Worm (Caenorhabditis elegans): ENCODE results near the gene exos-9.

The exos-9 gene

DNA sequence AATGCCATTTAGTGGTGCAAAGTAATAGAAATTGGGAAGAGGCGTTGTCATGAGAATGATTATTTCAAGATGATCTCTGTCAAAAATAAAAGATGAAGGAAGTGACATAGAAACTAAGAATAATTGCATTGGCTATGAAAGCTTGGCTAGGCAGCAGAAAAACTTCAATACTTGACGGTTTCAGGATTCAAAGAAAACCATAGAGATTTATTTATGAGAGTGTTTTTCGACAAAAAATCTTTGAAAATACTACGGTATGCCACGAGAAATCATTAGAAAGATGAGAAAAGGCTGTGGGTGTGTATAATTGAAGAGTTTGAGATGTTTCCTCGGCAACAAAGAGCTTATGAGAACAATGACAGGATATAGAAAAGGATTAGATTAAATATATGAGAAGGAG lies 12.4 kb downstream of the exos-9 start, which contains the start of gene F37C12.14:
TSS of gene F37C12.14 (minus strand) at position 101 of the 400 bp plus-strand sequence.
- TF ChIP-seq daf-8 (GFP tag; IDR thresholded peaks at IDR 0.05) (no peak), T26A8.4 (GFP tag; IDR thresholded peaks at IDR 0.05) (no peak), lin-13 (GFP tag; optimal IDR thresholded peaks at IDR 0.05) (no peak), daf-12 (tag; optimal IDR thresholded peaks at IDR 0.05) (no peak), duxl-1 (tag; optimal IDR thresholded peaks at IDR 0.05; ENCODE audit: poor library complexity) (no peak), ceh-82 (tag; optimal IDR thresholded peaks at IDR 0.05) (no peak), ztf-7 (tag; optimal IDR thresholded peaks at IDR 0.05) (no peak), F49E8.2 (tag; optimal IDR thresholded peaks at IDR 0.05; ENCODE audit: borderline replicate concordance) (no peak), nhr-10 (tag; optimal IDR thresholded peaks at IDR 0.05) (no peak), hlh-11 (tag; optimal IDR thresholded peaks at IDR 0.05) (no peak), unc-39 (tag; optimal IDR thresholded peaks at IDR 0.05) (no peak), zag-1 (tag; optimal IDR thresholded peaks at IDR 0.05) (no peak), ces-1 (GFP tag; optimal IDR thresholded peaks at IDR 0.05) (no peak), spr-3 (GFP tag; optimal IDR thresholded peaks at IDR 0.05) (no peak), skn-1 (tag; optimal IDR thresholded peaks at IDR 0.05) (no peak), nhr-11 (tag; optimal IDR thresholded peaks at IDR 0.05) (no peak), egl-43 (GFP tag; IDR thresholded peaks at IDR 0.05) (no peak), lin-15B (tag; optimal IDR thresholded peaks at IDR 0.05) (no peak), tag-97 (GFP tag; IDR thresholded peaks at IDR 0.05) (no peak), F37D6.2 (tag; optimal IDR thresholded peaks at IDR 0.05) (no peak)

DNA sequence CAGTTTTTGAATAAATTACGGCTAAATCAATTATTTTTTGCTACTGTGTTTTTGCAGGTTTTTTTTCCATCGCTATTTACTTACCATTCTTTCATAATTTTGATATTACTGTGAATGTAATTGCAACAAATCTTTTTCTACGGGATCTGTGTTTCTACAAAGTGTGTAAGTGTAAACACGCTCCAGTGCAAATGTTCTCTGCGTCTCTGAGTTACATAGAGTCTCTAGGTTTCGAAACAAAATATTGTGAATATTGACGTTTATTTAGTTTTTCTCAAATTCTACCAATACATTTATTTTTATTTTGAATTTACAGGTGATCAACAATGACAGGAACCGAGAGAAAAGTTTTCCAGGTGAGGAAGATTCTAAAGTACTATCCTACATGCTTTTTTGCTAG lies 13.9 kb downstream of the exos-9 start, which contains the start of gene yju-2:
TSS of gene yju-2 (plus strand) at position 315 of the 400 bp plus-strand sequence.
- TF ChIP-seq ZK546.5 (tag; optimal IDR thresholded peaks at IDR 0.05) (no peak), ama-1 (optimal IDR thresholded peaks at IDR 0.05) (peak; percentile 1), F49E8.2 (tag; optimal IDR thresholded peaks at IDR 0.05; ENCODE audit: borderline replicate concordance) (no peak), dpl-1 (GFP tag; optimal IDR thresholded peaks at IDR 0.05) (peak; percentile 55), hlh-11 (tag; optimal IDR thresholded peaks at IDR 0.05) (no peak), nhr-237 (tag; optimal IDR thresholded peaks at IDR 0.05) (no peak), zag-1 (tag; optimal IDR thresholded peaks at IDR 0.05) (no peak), saeg-2 (GFP tag; IDR thresholded peaks at IDR 0.05) (no peak), Y48G9A.11 (GFP tag; IDR thresholded peaks at IDR 0.05) (no peak), nhr-77 (tag; optimal IDR thresholded peaks at IDR 0.05) (peak; percentile 32), T26A8.4 (GFP tag; IDR thresholded peaks at IDR 0.05) (no peak), unc-39 (tag; optimal IDR thresholded peaks at IDR 0.05) (no peak), zip-2 (tag; optimal IDR thresholded peaks at IDR 0.05) (no peak), Y75B8A.6 (GFP tag; IDR thresholded peaks at IDR 0.05) (no peak), aha-1 (tag) (peak; percentile 42), ceh-82 (tag; optimal IDR thresholded peaks at IDR 0.05) (no peak), daf-19 (GFP tag; conservative IDR thresholded peaks at IDR 0.05) (no peak), nhr-25 (tag; optimal IDR thresholded peaks at IDR 0.05; ENCODE audit: borderline replicate concordance, insufficient read depth) (no peak), nhr-48 (tag; optimal IDR thresholded peaks at IDR 0.05) (no peak), hmg-1.1 (GFP tag; IDR thresholded peaks at IDR 0.05) (no peak), nhr-10 (tag; optimal IDR thresholded peaks at IDR 0.05) (no peak), Y5F2A.4 (GFP tag; optimal IDR thresholded peaks at IDR 0.05) (no peak), mdt-29 (GFP tag; IDR thresholded peaks at IDR 0.05) (no peak), pqm-1 (tag; optimal IDR thresholded peaks at IDR 0.05) (no peak), ceh-62 (tag; optimal IDR thresholded peaks at IDR 0.05) (no peak), hif-1 (tag; optimal IDR thresholded peaks at IDR 0.05) (peak in 1 of 2 experiments; percentile 47), F10B5.3 (tag; optimal IDR thresholded peaks at IDR 0.05) (no peak), dmd-9 (GFP tag; IDR thresholded peaks at IDR 0.05) (no peak), lin-38 (GFP tag; IDR thresholded peaks at IDR 0.05) (peak; percentile 86), lin-13 (GFP tag; optimal IDR thresholded peaks at IDR 0.05) (peak; percentile 72), daf-12 (tag; optimal IDR thresholded peaks at IDR 0.05) (no peak), duxl-1 (tag; optimal IDR thresholded peaks at IDR 0.05; ENCODE audit: poor library complexity) (no peak), T20F7.1 (GFP tag; optimal IDR thresholded peaks at IDR 0.05) (peak; percentile 62), rbr-2 (tag; optimal IDR thresholded peaks at IDR 0.05) (no peak), lin-39 (tag; optimal IDR thresholded peaks at IDR 0.05) (no peak), dmd-8 (GFP tag; IDR thresholded peaks at IDR 0.05) (no peak), unc-130 (GFP tag; optimal IDR thresholded peaks at IDR 0.05) (peak; percentile 8), unc-62 (GFP tag; optimal IDR thresholded peaks at IDR 0.05 in 1 of 2) (no peak), unc-62 (tag; optimal IDR thresholded peaks at IDR 0.05) (no peak), ceh-32 (tag; optimal IDR thresholded peaks at IDR 0.05; ENCODE audit: poor library complexity) (no peak), lin-15B (tag; optimal IDR thresholded peaks at IDR 0.05) (no peak)

All from whole organism, L4 larva.